Worm (Caenorhabditis elegans): ENCODE data around the gene T26C5.5.

T26C5.5 gene

DNA sequence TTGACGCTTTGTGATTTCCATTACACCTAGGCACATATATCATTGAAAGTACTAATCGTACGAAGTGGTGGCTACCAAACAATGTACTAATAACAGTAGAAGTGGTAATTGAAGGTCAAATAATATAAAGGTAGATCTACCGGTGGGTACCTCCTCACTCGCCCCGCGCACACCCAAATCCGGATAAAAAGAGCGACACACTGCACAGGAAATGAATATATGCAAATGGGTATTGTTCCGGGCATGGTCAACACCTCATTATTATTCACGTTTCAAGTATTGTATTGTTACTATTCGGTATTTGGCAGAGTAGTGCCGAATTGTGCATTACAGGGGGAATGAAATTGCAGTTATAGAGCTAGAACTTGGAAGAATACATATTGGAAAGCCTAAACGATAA lies 19.7 kb upstream of the T26C5.5 start:
- TF ChIP-seq nhr-2 (tag; optimal IDR thresholded peaks at IDR 0.05): peak; percentile 33
- peak; percentile 56 for TF ChIP-seq ham-2 (GFP tag; optimal IDR thresholded peaks at IDR 0.05)
- TF ChIP-seq mls-2 (tag; optimal IDR thresholded peaks at IDR 0.05): peak; percentile 23
- no peak for TF ChIP-seq blmp-1 (tag; optimal IDR thresholded peaks at IDR 0.05)

DNA sequence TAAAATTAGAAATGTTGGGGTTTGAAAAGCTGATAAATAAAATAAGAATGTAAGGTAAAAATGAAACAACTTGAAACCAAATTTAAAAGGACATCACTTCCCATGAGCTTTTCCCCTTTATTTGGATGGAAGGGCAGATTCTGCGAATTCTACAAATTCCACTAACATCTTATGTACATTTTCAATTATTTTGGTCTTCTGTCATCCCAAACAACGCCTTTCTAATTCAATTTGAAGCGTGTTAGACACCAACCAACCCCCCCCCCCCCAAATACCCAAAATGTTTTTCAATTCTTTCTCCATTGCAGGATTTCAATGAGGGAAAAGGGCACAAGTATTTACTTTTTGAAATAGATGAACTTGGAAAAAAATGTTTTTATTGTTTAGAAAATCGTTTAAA lies 19.2 kb upstream of the T26C5.5 start:
- TF ChIP-seq elt-1 (tag; optimal IDR thresholded peaks at IDR 0.05; ENCODE audit: borderline replicate concordance, insufficient read depth): no peak
- peak; percentile 81 for TF ChIP-seq ces-1 (GFP tag; optimal IDR thresholded peaks at IDR 0.05)

DNA sequence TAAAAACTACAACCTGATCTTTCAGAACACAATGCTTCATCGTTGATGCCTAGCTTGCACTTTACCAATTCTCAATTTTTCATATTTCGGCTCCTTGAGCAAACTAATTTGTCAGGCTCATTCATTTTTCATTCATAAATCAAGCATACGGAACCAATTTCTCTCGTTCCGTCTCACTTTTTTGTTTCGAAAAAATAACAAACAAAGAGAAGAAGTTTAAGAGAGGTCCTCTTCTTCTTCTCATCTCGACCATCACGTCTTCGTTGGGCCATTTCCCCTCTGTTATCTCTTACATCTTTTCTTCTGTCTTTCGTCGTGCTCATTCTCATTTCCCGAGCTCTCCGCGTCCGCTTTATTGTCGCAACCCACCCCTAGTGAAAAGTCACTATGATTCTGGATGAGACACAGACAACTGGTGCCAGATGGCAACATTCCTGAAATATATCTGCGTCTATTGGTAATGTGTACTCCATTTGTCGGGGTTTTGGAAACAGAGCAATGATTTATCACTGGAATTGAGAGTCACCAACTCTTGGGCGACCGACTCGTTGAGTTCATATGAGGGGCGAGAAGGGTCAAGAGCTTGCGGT lies 18.2 kb upstream of the T26C5.5 start:
- no peak for TF ChIP-seq flh-1 (GFP tag; optimal IDR thresholded peaks at IDR 0.05)
- TF ChIP-seq unc-39 (tag; optimal IDR thresholded peaks at IDR 0.05): no peak
- no peak for TF ChIP-seq mls-2 (tag; optimal IDR thresholded peaks at IDR 0.05)
- TF ChIP-seq ceh-83 (GFP tag; optimal IDR thresholded peaks at IDR 0.05): no peak
- TF ChIP-seq mep-1 (tag; optimal IDR thresholded peaks at IDR 0.05): no peak
- peak; percentile 79 for TF ChIP-seq hlh-1 (tag; optimal IDR thresholded peaks at IDR 0.05)
- no peak for TF ChIP-seq nhr-28 (tag; optimal IDR thresholded peaks at IDR 0.05)
- TF ChIP-seq nhr-76 (tag; optimal IDR thresholded peaks at IDR 0.05): no peak
- TF ChIP-seq lin-13 (tag; optimal IDR thresholded peaks at IDR 0.05): no peak
- no peak for TF ChIP-seq nhr-237 (tag; optimal IDR thresholded peaks at IDR 0.05)
- TF ChIP-seq blmp-1 (tag; optimal IDR thresholded peaks at IDR 0.05): no peak
- TF ChIP-seq zip-8 (tag; optimal IDR thresholded peaks at IDR 0.05): no peak
- TF ChIP-seq snpc-4 (tag; optimal IDR thresholded peaks at IDR 0.05): no peak
- TF ChIP-seq drap-1 (GFP tag; optimal IDR thresholded peaks at IDR 0.05): no peak
- TF ChIP-seq nhr-12 (tag; optimal IDR thresholded peaks at IDR 0.05): no peak
- peak; percentile 16 for TF ChIP-seq ces-1 (GFP tag; optimal IDR thresholded peaks at IDR 0.05)
- TF ChIP-seq M03D4.4 (tag; optimal IDR thresholded peaks at IDR 0.05): no peak
- no peak for TF ChIP-seq ztf-11 (tag; optimal IDR thresholded peaks at IDR 0.05)
- TF ChIP-seq sptf-1 (tag; optimal IDR thresholded peaks at IDR 0.05): no peak
- TF ChIP-seq sem-2 (GFP tag; optimal IDR thresholded peaks at IDR 0.05): no peak
- no peak for TF ChIP-seq nhr-2 (tag; optimal IDR thresholded peaks at IDR 0.05)
- TF ChIP-seq lin-32 (GFP tag; optimal IDR thresholded peaks at IDR 0.05): peak; percentile 70
- no peak for TF ChIP-seq pha-4 (tag; optimal IDR thresholded peaks at IDR 0.05)
- TF ChIP-seq ceh-39 (tag; optimal IDR thresholded peaks at IDR 0.05): no peak
- peak; percentile 86 for TF ChIP-seq unc-62 (GFP tag; optimal IDR thresholded peaks at IDR 0.05)
- peak; percentile 66 for TF ChIP-seq unc-120 (tag; optimal IDR thresholded peaks at IDR 0.05; ENCODE audit: poor library complexity, severe bottlenecking)
- no peak for TF ChIP-seq ceh-43 (GFP tag; optimal IDR thresholded peaks at IDR 0.05)
- TF ChIP-seq lsy-2 (tag; optimal IDR thresholded peaks at IDR 0.05): no peak
- TF ChIP-seq elt-3 (tag; optimal IDR thresholded peaks at IDR 0.05): no peak
- no peak for TF ChIP-seq elt-1 (tag; optimal IDR thresholded peaks at IDR 0.05; ENCODE audit: borderline replicate concordance, insufficient read depth)
- TF ChIP-seq mab-5 (tag; optimal IDR thresholded peaks at IDR 0.05): peak; percentile 90
- no peak for TF ChIP-seq tbx-8 (GFP tag; optimal IDR thresholded peaks at IDR 0.05)
- TF ChIP-seq ham-2 (GFP tag; optimal IDR thresholded peaks at IDR 0.05): no peak
- TF ChIP-seq bed-3 (GFP tag; optimal IDR thresholded peaks at IDR 0.05): no peak
- TF ChIP-seq cnd-1 (tag; optimal IDR thresholded peaks at IDR 0.05): peak; percentile 39

DNA sequence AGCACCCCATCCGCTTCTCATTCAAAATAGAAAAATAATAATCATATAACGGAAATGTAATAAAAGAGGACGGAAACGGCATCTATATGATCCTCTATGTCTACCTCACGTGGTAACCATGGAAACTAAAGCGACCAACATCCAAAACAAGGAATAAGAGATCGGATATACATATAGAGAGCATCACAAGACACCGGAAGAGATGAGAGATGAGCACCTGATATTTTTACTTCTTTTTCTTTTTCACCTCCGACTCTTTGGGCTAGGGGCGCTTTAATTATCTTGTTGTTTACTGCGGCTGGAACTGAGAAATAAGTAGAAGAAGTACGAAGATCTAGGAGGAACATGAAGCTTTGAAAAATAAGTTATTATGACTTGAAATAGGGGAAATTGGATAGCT lies 17.2 kb upstream of the T26C5.5 start:
- no peak for TF ChIP-seq ceh-43 (GFP tag; optimal IDR thresholded peaks at IDR 0.05)
- TF ChIP-seq unc-120 (tag; optimal IDR thresholded peaks at IDR 0.05; ENCODE audit: poor library complexity, severe bottlenecking): peak; percentile 24
- TF ChIP-seq ces-1 (GFP tag; optimal IDR thresholded peaks at IDR 0.05): peak; percentile 6
- TF ChIP-seq mep-1 (tag; optimal IDR thresholded peaks at IDR 0.05): no peak
